Fruit fly (Drosophila melanogaster): Measurements from ENCODE around the gene CG31200.

- TF ChIP-seq EcR (GFP tag; optimal IDR thresholded peaks at IDR 0.05) (no peak), Dll (optimal IDR thresholded peaks at IDR 0.05) (no peak), pan (optimal IDR thresholded peaks at IDR 0.05) (no peak), usp (GFP tag; optimal IDR thresholded peaks at IDR 0.05) (no peak), CG8478 (optimal IDR thresholded peaks at IDR 0.05) (no peak), psq (optimal IDR thresholded peaks at IDR 0.05) (no peak)
Measured at dm6 chr3R:20756429-20756828, 11.3 kb upstream of the CG31200 start, which contains the start of gene Syp.

Measured in whole organism.